Fruit fly (Drosophila melanogaster) whole organism, embryonic: Measurements from ENCODE around the gene CG16865.
A peak's percentile ranks its signal among the peaks of the same experiment; 100 is the strongest.

Source experiments
- B-H1 ChIP-seq: fragments of 200-800 bp; sonication (Bioruptor generic); IDR thresholded peaks from 3 replicates; pipeline ENCODE4 v1.3.6; 2022; ENCODE audit warnings: missing biosample characterization, missing genetic modification characterization
- CG10147 ChIP-seq: fragments of 200-800 bp; sonication (Bioruptor generic); optimal IDR thresholded peaks from 2 replicates; lab custom pipeline; 2019; ENCODE audit warnings: missing biosample characterization, mild to moderate bottlenecking, missing genetic modification characterization, moderate library complexity
- CG10267 ChIP-seq: fragments of 200-800 bp; sonication (Bioruptor generic); optimal IDR thresholded peaks from 2 replicates; lab custom pipeline; 2018; ENCODE audit warnings: missing biosample characterization, mild to moderate bottlenecking, missing genetic modification characterization, moderate library complexity
- CG11504 ChIP-seq: fragments of 200-800 bp; sonication (Bioruptor generic); optimal IDR thresholded peaks from 3 replicates; lab custom pipeline; 2019; ENCODE audit warnings: missing biosample characterization, mild to moderate bottlenecking, missing genetic modification characterization, moderate library complexity
- CG14860 ChIP-seq: fragments of 200-800 bp; sonication (Bioruptor generic); IDR thresholded peaks from 3 replicates; pipeline ENCODE4 v1.3.6; 2022; ENCODE audit warnings: missing biosample characterization, missing genetic modification characterization; ENCODE audit not compliant: partially characterized antibody
- CG17829 ChIP-seq: fragments of 200-800 bp; optimal IDR thresholded peaks from 2 replicates; lab custom pipeline; 2019; ENCODE audit warnings: missing biosample characterization, mild to moderate bottlenecking, missing genetic modification characterization, moderate library complexity
- CG18011 ChIP-seq: fragments of 200-800 bp; sonication (Bioruptor generic); optimal IDR thresholded peaks from 2 replicates; lab custom pipeline; 2017; ENCODE audit warnings: missing biosample characterization, missing genetic modification characterization, mild to moderate bottlenecking, moderate library complexity, missing genotype
- CG31441 ChIP-seq: fragments of 200-800 bp; sonication (Bioruptor generic); IDR thresholded peaks from 2 replicates; pipeline ENCODE4 v1.3.6; 2022; ENCODE audit warnings: missing biosample characterization, missing genetic modification characterization
- CG3281 ChIP-seq: fragments of 200-800 bp; sonication (Bioruptor generic); optimal IDR thresholded peaks from 3 replicates; lab custom pipeline; 2017; ENCODE audit warnings: missing biosample characterization, mild to moderate bottlenecking, missing genetic modification characterization
- CG34224 ChIP-seq: fragments of 200-800 bp; sonication (Bioruptor generic); IDR thresholded peaks from 3 replicates; pipeline ENCODE4 v1.3.6; 2022; ENCODE audit warnings: missing biosample characterization, missing genetic modification characterization; ENCODE audit not compliant: partially characterized antibody
- CG4282 ChIP-seq: fragments of 200-800 bp; sonication (Bioruptor generic); optimal IDR thresholded peaks from 2 replicates; lab custom pipeline; 2016; ENCODE audit warnings: missing biosample characterization, missing genetic modification characterization
- CG4707 ChIP-seq: fragments of 200-800 bp; sonication (Bioruptor generic); optimal IDR thresholded peaks from 2 replicates; lab custom pipeline; 2018; ENCODE audit warnings: missing biosample characterization, mild to moderate bottlenecking, missing genetic modification characterization, moderate library complexity
- CG7271 ChIP-seq: fragments of 200-800 bp; sonication (Bioruptor generic); optimal IDR thresholded peaks from 2 replicates; lab custom pipeline; 2018; ENCODE audit warnings: missing biosample characterization, mild to moderate bottlenecking, missing genetic modification characterization, moderate library complexity
- CG7372 ChIP-seq: fragments of 200-800 bp; sonication (Bioruptor generic); IDR thresholded peaks from 2 replicates; pipeline ENCODE4 v1.3.6; 2022; ENCODE audit warnings: missing biosample characterization, missing genetic modification characterization
- CG8089 ChIP-seq: fragments of 200-800 bp; sonication (Bioruptor generic); optimal IDR thresholded peaks from 3 replicates; lab custom pipeline; 2016; ENCODE audit warnings: missing biosample characterization, missing genetic modification characterization
- CG8359 ChIP-seq: fragments of 200-800 bp; sonication (Bioruptor generic); optimal IDR thresholded peaks from 2 replicates; lab custom pipeline; 2017; ENCODE audit warnings: missing biosample characterization, mild to moderate bottlenecking, missing genetic modification characterization, borderline replicate concordance
- CG9817 ChIP-seq: fragments of 200-800 bp; sonication (Bioruptor generic); optimal IDR thresholded peaks from 2 replicates; lab custom pipeline; 2018; ENCODE audit warnings: missing biosample characterization, mild to moderate bottlenecking, missing genetic modification characterization, moderate library complexity
- D19B ChIP-seq: fragments of 200-800 bp; sonication (Bioruptor generic); optimal IDR thresholded peaks from 2 replicates; lab custom pipeline; 2017; ENCODE audit warnings: missing biosample characterization, mild to moderate bottlenecking, missing genetic modification characterization
- Dbx ChIP-seq: fragments of 200-800 bp; sonication (Bioruptor generic); IDR thresholded peaks from 3 replicates; pipeline ENCODE4 v1.3.6; 2022; ENCODE audit warnings: missing biosample characterization, missing genetic modification characterization
- Dip2 ChIP-seq: fragments of 200-800 bp; sonication (Bioruptor generic); IDR thresholded peaks from 2 replicates; pipeline ENCODE4 v1.3.6; 2022; ENCODE audit warnings: missing biosample characterization, missing genetic modification characterization
- Eip74EF ChIP-seq, 2 experiments: fragments of 200-800 bp in 1 of 2; fragments of >200 bp in 1 of 2; sonication (Bioruptor generic) in 1 of 2; optimal IDR thresholded peaks; 2 replicates each; lab custom pipeline; 2017 to 2019; ENCODE audit warnings: missing biosample characterization in 2 of 2, missing genetic modification characterization in 2 of 2, mild to moderate bottlenecking in 1 of 2, moderate library complexity in 1 of 2
- Ets65A ChIP-seq: fragments of 200-800 bp; sonication (Bioruptor generic); peaks from one replicate; lab custom pipeline; 2016; ENCODE audit warnings: missing biosample characterization, missing genetic modification characterization
- Hr51 ChIP-seq, 2 experiments: fragments of 200-800 bp; sonication (Bioruptor generic); optimal IDR thresholded peaks; 2 replicates in 1 of 2; 3 replicates in 1 of 2; lab custom pipeline; 2016 to 2018; ENCODE audit warnings: missing biosample characterization in 2 of 2, missing genetic modification characterization in 2 of 2, mild to moderate bottlenecking in 1 of 2, moderate library complexity in 1 of 2
- Hsf ChIP-seq: fragments of 200-800 bp; sonication (Bioruptor generic); optimal IDR thresholded peaks from 3 replicates; lab custom pipeline; 2016; ENCODE audit warnings: missing biosample characterization, missing genetic modification characterization
- MTF-1 ChIP-seq: fragments of 200-800 bp; sonication (Bioruptor generic); optimal IDR thresholded peaks from 2 replicates; lab custom pipeline; 2018; ENCODE audit warnings: missing biosample characterization, mild to moderate bottlenecking, missing genetic modification characterization, borderline replicate concordance
- NK7.1 ChIP-seq: fragments of 200-800 bp; sonication (Bioruptor generic); optimal IDR thresholded peaks from 3 replicates; lab custom pipeline; 2016; ENCODE audit warnings: missing biosample characterization, missing genetic modification characterization
- Oaz ChIP-seq: fragments of 200-800 bp; sonication (Bioruptor generic); IDR thresholded peaks from 2 replicates; pipeline ENCODE4 v1.3.6; 2022; ENCODE audit warnings: missing biosample characterization, missing genetic modification characterization
- Rfx ChIP-seq: fragments of 200-800 bp; sonication (Bioruptor generic); IDR thresholded peaks from 2 replicates; pipeline ENCODE4 v1.3.6; 2022; ENCODE audit warnings: missing biosample characterization, missing genetic modification characterization
- Side ChIP-seq: fragments of 200-800 bp; sonication (Bioruptor generic); optimal IDR thresholded peaks from 2 replicates; lab custom pipeline; 2016; ENCODE audit warnings: missing biosample characterization, missing genetic modification characterization
- Sin3A ChIP-seq: fragments of >200 bp; optimal IDR thresholded peaks from 2 replicates; lab custom pipeline; 2018
- Sox102F ChIP-seq: fragments of 200-800 bp; sonication (Bioruptor generic); optimal IDR thresholded peaks from 2 replicates; lab custom pipeline; 2018; ENCODE audit warnings: missing biosample characterization, mild to moderate bottlenecking, missing genetic modification characterization, moderate library complexity
- Spps ChIP-seq: fragments of 200-800 bp; sonication (Bioruptor generic); optimal IDR thresholded peaks from 2 replicates; lab custom pipeline; 2018; ENCODE audit warnings: missing biosample characterization, mild to moderate bottlenecking, missing genetic modification characterization
- eve ChIP-seq, 2 experiments: fragments of >200 bp; optimal IDR thresholded peaks; 2 replicates each; lab custom pipeline; 2017; ENCODE audit warnings: missing biosample characterization in 2 of 2, missing genetic modification characterization in 2 of 2
- ind ChIP-seq: fragments of 200-800 bp; sonication (Bioruptor generic); optimal IDR thresholded peaks from 3 replicates; lab custom pipeline; 2016; ENCODE audit warnings: missing biosample characterization, missing genetic modification characterization
- kni ChIP-seq: fragments of 200-800 bp; sonication (Bioruptor generic); optimal IDR thresholded peaks from 3 replicates; lab custom pipeline; 2017; ENCODE audit warnings: mild to moderate bottlenecking, missing biosample characterization, missing genetic modification reagents, missing genetic modification characterization
- lilli ChIP-seq: fragments of 200-800 bp; sonication (Bioruptor generic); optimal IDR thresholded peaks from 3 replicates; lab custom pipeline; 2016; ENCODE audit warnings: missing biosample characterization, missing genetic modification characterization
- nau ChIP-seq: fragments of 200-800 bp; sonication (Bioruptor generic); optimal IDR thresholded peaks from 3 replicates; lab custom pipeline; 2017; ENCODE audit warnings: missing biosample characterization, mild to moderate bottlenecking, missing genetic modification characterization, missing genetic modification reagents
- org-1 ChIP-seq: fragments of 200-800 bp; sonication (Bioruptor generic); optimal IDR thresholded peaks from 2 replicates; lab custom pipeline; 2017; ENCODE audit warnings: missing biosample characterization, missing genetic modification characterization
- pita ChIP-seq: fragments of 200-800 bp; sonication (Bioruptor generic); optimal IDR thresholded peaks from 2 replicates; lab custom pipeline; 2017; ENCODE audit warnings: missing biosample characterization, mild to moderate bottlenecking, missing genetic modification characterization
- ranshi ChIP-seq: fragments of 200-800 bp; sonication (Bioruptor generic); IDR thresholded peaks from 2 replicates; pipeline ENCODE4 v1.3.6; 2022; ENCODE audit warnings: missing biosample characterization, missing genetic modification characterization
- run ChIP-seq: fragments of 200-800 bp; sonication (Bioruptor generic); optimal IDR thresholded peaks from 3 replicates; lab custom pipeline; 2018; ENCODE audit warnings: missing biosample characterization, mild to moderate bottlenecking, missing genetic modification characterization
- salm ChIP-seq: fragments of 200-800 bp; sonication (Bioruptor generic); optimal IDR thresholded peaks from 2 replicates; lab custom pipeline; 2018; ENCODE audit warnings: missing biosample characterization, mild to moderate bottlenecking, missing genetic modification characterization
- slbo ChIP-seq: fragments of 200-800 bp; sonication (Bioruptor generic); IDR thresholded peaks from 2 replicates; pipeline ENCODE4 v1.3.6; 2022; ENCODE audit warnings: missing biosample characterization, missing genetic modification characterization
- sna ChIP-seq: fragments of 200-800 bp; sonication (Bioruptor generic); IDR thresholded peaks from 2 replicates; pipeline ENCODE4 v1.3.6; 2022; ENCODE audit warnings: missing biosample characterization, missing genetic modification characterization; ENCODE audit not compliant: partially characterized antibody
- sr ChIP-seq: fragments of 200-800 bp; sonication (Bioruptor generic); IDR thresholded peaks from 3 replicates; pipeline ENCODE4 v1.3.6; 2022; ENCODE audit warnings: missing biosample characterization, missing genetic modification characterization
- tin ChIP-seq: fragments of 200-800 bp; sonication (Bioruptor generic); optimal IDR thresholded peaks from 3 replicates; lab custom pipeline; 2016; ENCODE audit warnings: missing biosample characterization, missing genetic modification characterization
- trh ChIP-seq: fragments of 200-800 bp; sonication (Bioruptor generic); optimal IDR thresholded peaks from 2 replicates; lab custom pipeline; 2016; ENCODE audit warnings: missing biosample characterization, missing genetic modification characterization
- ttk ChIP-seq: fragments of 200-800 bp; sonication (Bioruptor generic); IDR thresholded peaks from 2 replicates; pipeline ENCODE4 v2.1.2; 2022; ENCODE audit warnings: missing biosample characterization, missing genetic modification characterization

CG16865 gene

dm6 chr2L:13835002-13835910 is 23.9 kb downstream of the CG16865 start, which contains the start of the genes mRpS23 and CenG1A (continued):
- TF ChIP-seq Dbx (GFP tag; lab: Robert Waterston, UW) (peak; percentile 100), Ets65A (GFP tag; lab: Kevin White, UChicago) (peak; percentile 100), CG7372 (GFP tag; lab: Robert Waterston, UW) (peak; percentile 100), Eip74EF (GFP tag; optimal IDR thresholded peaks at IDR 0.05; lab: Kevin White, UChicago) (peak in 1 of 2 experiments; percentile 100), B-H1 (GFP tag; lab: Robert Waterston, UW) (peak; percentile 100), trh (GFP tag; lab: Kevin White, UChicago) (peak; percentile 99), Hsf (GFP tag; lab: Kevin White, UChicago) (peak; percentile 100), run (peak; percentile 100), Rfx (GFP tag; lab: Robert Waterston, UW) (peak; percentile 100), org-1 (GFP tag; lab: Kevin White, UChicago) (peak; percentile 100), Sox102F (GFP tag; lab: Kevin White, UChicago) (peak; percentile 100), sr (GFP tag; lab: Robert Waterston, UW) (peak; percentile 100), CG8089 (peak; percentile 100), D19B (GFP tag; lab: Kevin White, UChicago) (peak; percentile 98), CG18011 (GFP tag; lab: Kevin White, UChicago) (peak; percentile 94), sna (GFP tag; lab: Robert Waterston, UW) (peak; percentile 85), CG34224 (peak; percentile 81), CG9817 (peak; percentile 100), MTF-1 (GFP tag; lab: Kevin White, UChicago) (peak; percentile 99), ranshi (GFP tag; lab: Robert Waterston, UW) (peak; percentile 100), eve (GFP tag; optimal IDR thresholded peaks at IDR 0.05; lab: Kevin White, UChicago) (peak in 1 of 2 experiments; percentile 62), CG7271 (tag; lab: Kevin White, UChicago) (peak; percentile 99), salm (peak; percentile 100), CG14860 (GFP tag; lab: Robert Waterston, UW) (peak; percentile 86), kni (GFP tag; lab: Kevin White, UChicago) (peak; percentile 94), nau (peak; percentile 100), CG17829 (peak; percentile 100), Hr51 (GFP tag; optimal IDR thresholded peaks at IDR 0.05; lab: Kevin White, UChicago) (peak; percentile 100), Sin3A (lab: Kevin White, UChicago) (peak; percentile 55), lilli (GFP tag; lab: Kevin White, UChicago) (peak; percentile 100), ind (peak; percentile 100), CG31441 (GFP tag; lab: Robert Waterston, UW) (peak; percentile 99), CG3281 (GFP tag; lab: Kevin White, UChicago) (peak; percentile 100), CG4282 (GFP tag; lab: Kevin White, UChicago) (peak; percentile 99), ttk (GFP tag; lab: Robert Waterston, UW) (peak; percentile 100), CG4707 (peak; percentile 99), tin (GFP tag; lab: Kevin White, UChicago) (peak; percentile 100), CG10267 (tag; lab: Kevin White, UChicago) (peak; percentile 99), Dip2 (peak; percentile 85), CG11504 (peak; percentile 99), NK7.1 (GFP tag; lab: Kevin White, UChicago) (peak; percentile 99), CG10147 (GFP tag; lab: Kevin White, UChicago) (peak; percentile 99), Side (GFP tag; lab: Kevin White, UChicago) (peak; percentile 100), slbo (GFP tag; lab: Robert Waterston, UW) (peak; percentile 100), Spps (peak; percentile 99), pita (GFP tag; lab: Kevin White, UChicago) (no peak), Oaz (GFP tag; lab: Robert Waterston, UW) (peak; percentile 100), CG8359 (peak; percentile 97)
